Worm (Caenorhabditis elegans) whole organism, mixed stage, embryonic: ENCODE results near the gene F14D2.15.

Experiments
- mab-5 ChIP-seq: fragments of 150-350 bp; optimal IDR thresholded peaks from 2 replicates; lab custom pipeline; 2014; ENCODE audit warnings: missing biosample characterization, missing genetic modification characterization
- unc-62 ChIP-seq: fragments of 150-350 bp; optimal IDR thresholded peaks from 2 replicates; lab custom pipeline; 2014; ENCODE audit warnings: missing biosample characterization, missing genetic modification reagents, missing genetic modification characterization

DNA sequence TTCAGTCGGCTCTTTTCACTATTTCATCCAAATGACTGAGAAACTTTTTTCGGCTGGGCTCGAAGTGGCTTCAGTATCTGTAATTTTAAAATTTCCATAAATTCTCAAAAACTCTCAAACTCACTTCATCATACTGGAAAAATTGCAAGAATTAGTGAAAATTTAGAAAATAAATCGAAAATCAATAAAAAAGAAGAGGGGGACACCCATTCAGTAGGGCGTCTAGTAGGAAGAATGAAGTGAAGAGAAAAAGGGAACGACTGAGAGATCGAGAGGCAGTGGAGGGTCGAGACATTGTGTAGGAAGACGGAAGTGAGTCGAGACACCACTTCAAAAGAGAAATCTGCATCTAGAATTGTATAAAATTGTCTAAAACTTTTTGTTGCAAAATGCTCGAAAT lies 30.3 kb upstream of the F14D2.15 start:
- TF ChIP-seq unc-62 (GFP tag; lab: Kevin White, UChicago) (no peak), mab-5 (tag; lab: Kevin White, UChicago) (no peak)
